Fruit fly (Drosophila melanogaster): ENCODE data around the gene Cds.

Gene Cds

dm6 chr3L:8177795-8178564, 50.4 kb downstream of the Cds start, which contains the start of gene Nmt (continued):
- TF ChIP-seq da (GFP tag; optimal IDR thresholded peaks at IDR 0.05) (no peak), NfI (GFP tag; optimal IDR thresholded peaks at IDR 0.05) (no peak), CG13287 (GFP tag; IDR thresholded peaks at IDR 0.05; ENCODE audit: partially characterized antibody) (peak; percentile 83), CG2202 (tag; optimal IDR thresholded peaks at IDR 0.05) (no peak), CG6254 (GFP tag; optimal IDR thresholded peaks at IDR 0.05) (no peak), CG14014 (GFP tag; IDR thresholded peaks at IDR 0.05) (peak; percentile 56; the same call in 1 of the 2 replicates), ewg (GFP tag; optimal IDR thresholded peaks at IDR 0.05) (no peak), CG1024 (GFP tag; IDR thresholded peaks at IDR 0.05) (no peak), Meics (GFP tag; optimal IDR thresholded peaks at IDR 0.05) (no peak), Gug (GFP tag; IDR thresholded peaks at IDR 0.05) (no peak), Taf1 (GFP tag; IDR thresholded peaks at IDR 0.05) (no peak), CG3407 (GFP tag; optimal IDR thresholded peaks at IDR 0.05) (no peak), B-H2 (GFP tag; optimal IDR thresholded peaks at IDR 0.05) (no peak), en (GFP tag; optimal IDR thresholded peaks at IDR 0.05) (no peak), Ssrp (tag; optimal IDR thresholded peaks at IDR 0.05) (no peak), rib (GFP tag; IDR thresholded peaks at IDR 0.05) (no peak), C15 (GFP tag; IDR thresholded peaks at IDR 0.05) (no peak), CG17359 (tag; optimal IDR thresholded peaks at IDR 0.05) (peak; percentile 26), row (GFP tag; IDR thresholded peaks at IDR 0.05) (peak; percentile 71), h (optimal IDR thresholded peaks at IDR 0.05) (no peak), CG7271 (tag; optimal IDR thresholded peaks at IDR 0.05) (no peak), CG11247 (GFP tag; IDR thresholded peaks at IDR 0.05) (no peak), Dip2 (GFP tag; IDR thresholded peaks at IDR 0.05) (no peak), insv (GFP tag; optimal IDR thresholded peaks at IDR 0.05) (no peak), H15 (GFP tag; IDR thresholded peaks at IDR 0.05) (no peak), unpg (GFP tag; optimal IDR thresholded peaks at IDR 0.05) (peak; percentile 37), wor (GFP tag; IDR thresholded peaks at IDR 0.05) (no peak), CG12299 (tag; optimal IDR thresholded peaks at IDR 0.05) (no peak), Blimp-1 (GFP tag; optimal IDR thresholded peaks at IDR 0.05) (peak; percentile 16), ato (GFP tag; IDR thresholded peaks at IDR 0.05; ENCODE audit: partially characterized antibody) (peak; percentile 70), CG16815 (GFP tag; optimal IDR thresholded peaks at IDR 0.05) (no peak), tup (GFP tag; optimal IDR thresholded peaks at IDR 0.05) (no peak), CG12155 (GFP tag; optimal IDR thresholded peaks at IDR 0.05) (peak; percentile 1), CG5953 (GFP tag; IDR thresholded peaks at IDR 0.05) (peak; percentile 7; the same call in 1 of the 2 replicates), CG10267 (tag; optimal IDR thresholded peaks at IDR 0.05) (peak; percentile 24), ac (GFP tag; optimal IDR thresholded peaks at IDR 0.05) (no peak), pum (GFP tag; optimal IDR thresholded peaks at IDR 0.05) (no peak), kni (GFP tag; optimal IDR thresholded peaks at IDR 0.05) (no peak), lola (GFP tag; optimal IDR thresholded peaks at IDR 0.05) (peak in 1 of 3 experiments; percentile 5), CG7786 (GFP tag; optimal IDR thresholded peaks at IDR 0.05) (peak; percentile 6), CG14667 (GFP tag; IDR thresholded peaks at IDR 0.05) (peak; percentile 36; the same call in 1 of the 2 replicates), ERR (GFP tag; optimal IDR thresholded peaks at IDR 0.05) (no peak), CG10979 (tag; optimal IDR thresholded peaks at IDR 0.05) (no peak), gem (tag; optimal IDR thresholded peaks at IDR 0.05) (no peak), chif (GFP tag; optimal IDR thresholded peaks at IDR 0.05) (no peak), CG9215 (GFP tag; IDR thresholded peaks at IDR 0.05) (no peak), CG34422 (GFP tag; IDR thresholded peaks at IDR 0.05) (peak; percentile 68; the same call in 1 of the 3 replicates), GATAe (GFP tag; conservative IDR thresholded peaks at IDR 0.05) (no peak), crc (GFP tag; optimal IDR thresholded peaks at IDR 0.05) (no peak), CG30431 (GFP tag; optimal IDR thresholded peaks at IDR 0.05) (no peak)
